Fruit fly (Drosophila melanogaster) whole organism, embryonic: Measurements from ENCODE around the gene Syn1.
A peak's percentile ranks its signal among the peaks of the same experiment; 100 is the strongest.

Experiments
- Asciz ChIP-seq: fragments of 200-800 bp; sonication (Bioruptor generic); optimal IDR thresholded peaks from 2 replicates; lab custom pipeline; 2017; ENCODE audit warnings: missing biosample characterization, mild to moderate bottlenecking, missing genetic modification characterization, missing genetic modification reagents
- Awh ChIP-seq: fragments of 200-800 bp; sonication (Bioruptor generic); IDR thresholded peaks from 2 replicates; pipeline ENCODE4, ENCODE4 v1.3.6; 2022; ENCODE audit warnings: missing biosample characterization, missing genetic modification characterization
- BEAF-32 ChIP-seq: fragments of 200-800 bp; sonication (Bioruptor generic); optimal IDR thresholded peaks from 3 replicates; lab custom pipeline; 2017; ENCODE audit warnings: missing biosample characterization, missing genetic modification characterization, mild to moderate bottlenecking, moderate library complexity, missing genetic modification reagents
- CG10267 ChIP-seq: fragments of 200-800 bp; sonication (Bioruptor generic); optimal IDR thresholded peaks from 2 replicates; lab custom pipeline; 2018; ENCODE audit warnings: missing biosample characterization, mild to moderate bottlenecking, missing genetic modification characterization, moderate library complexity
- CG10274 ChIP-seq: fragments of 200-800 bp; sonication (Bioruptor generic); optimal IDR thresholded peaks from 3 replicates; lab custom pipeline; 2017; ENCODE audit warnings: missing biosample characterization, mild to moderate bottlenecking, missing genetic modification characterization
- CG10462 ChIP-seq: fragments of 200-800 bp; sonication (Bioruptor generic); optimal IDR thresholded peaks from 2 replicates; lab custom pipeline; 2016; ENCODE audit warnings: missing biosample characterization, missing genetic modification characterization
- CG11504 ChIP-seq: fragments of 200-800 bp; sonication (Bioruptor generic); optimal IDR thresholded peaks from 3 replicates; lab custom pipeline; 2019; ENCODE audit warnings: missing biosample characterization, mild to moderate bottlenecking, missing genetic modification characterization, moderate library complexity
- CG12659 ChIP-seq: fragments of 200-800 bp; sonication (Bioruptor generic); optimal IDR thresholded peaks from 3 replicates; lab custom pipeline; 2017; ENCODE audit warnings: mild to moderate bottlenecking, missing biosample characterization, missing genetic modification reagents, missing genetic modification characterization
- CG12942 ChIP-seq: fragments of 200-800 bp; sonication (Bioruptor generic); optimal IDR thresholded peaks from 3 replicates; lab custom pipeline; 2016; ENCODE audit warnings: missing biosample characterization, missing genetic modification characterization
- CG13296 ChIP-seq: fragments of 200-800 bp; sonication (Bioruptor generic); optimal IDR thresholded peaks from 3 replicates; lab custom pipeline; 2018; ENCODE audit warnings: missing biosample characterization, mild to moderate bottlenecking, missing genetic modification characterization
- CG14710 ChIP-seq: fragments of 200-800 bp; sonication (Bioruptor generic); optimal IDR thresholded peaks from 3 replicates; lab custom pipeline; 2019; ENCODE audit warnings: missing biosample characterization, mild to moderate bottlenecking, missing genetic modification characterization, moderate library complexity
- CG15696 ChIP-seq: fragments of 200-800 bp; sonication (Bioruptor generic); optimal IDR thresholded peaks from 2 replicates; lab custom pipeline; 2019; ENCODE audit warnings: missing biosample characterization, mild to moderate bottlenecking, missing genetic modification characterization, moderate library complexity
- CG17328 ChIP-seq: fragments of 200-800 bp; sonication (Bioruptor generic); IDR thresholded peaks from 2 replicates; pipeline ENCODE4 v1.3.6; 2022; ENCODE audit warnings: missing biosample characterization, missing genetic modification characterization
- CG18764 ChIP-seq: fragments of 200-800 bp; sonication (Bioruptor generic); optimal IDR thresholded peaks from 3 replicates; lab custom pipeline; 2016; ENCODE audit warnings: missing biosample characterization, missing genetic modification characterization
- CG2129 ChIP-seq: fragments of 200-800 bp; sonication (Bioruptor generic); IDR thresholded peaks from 2 replicates; pipeline ENCODE4 v1.3.6; 2022; ENCODE audit warnings: missing biosample characterization, missing genetic modification characterization; ENCODE audit not compliant: partially characterized antibody
- CG3407 ChIP-seq: fragments of 200-800 bp; sonication (Bioruptor generic); optimal IDR thresholded peaks from 2 replicates; lab custom pipeline; 2018; ENCODE audit warnings: missing biosample characterization, mild to moderate bottlenecking, missing genetic modification characterization
- CG6272 ChIP-seq: fragments of 200-800 bp; sonication (Bioruptor generic); IDR thresholded peaks from 2 replicates; pipeline ENCODE4 v1.3.6; 2022; ENCODE audit warnings: missing biosample characterization, missing genetic modification characterization
- CG7556 ChIP-seq: fragments of 200-800 bp; sonication (Bioruptor generic); optimal IDR thresholded peaks from 2 replicates; lab custom pipeline; 2017; ENCODE audit warnings: missing biosample characterization, mild to moderate bottlenecking, missing genetic modification characterization
- CTCF ChIP-seq: fragments of 200-800 bp; sonication (Bioruptor generic); optimal IDR thresholded peaks from 2 replicates; lab custom pipeline; 2017; ENCODE audit warnings: missing biosample characterization, mild to moderate bottlenecking, missing genetic modification characterization, moderate library complexity
- Chrac-16 ChIP-seq: fragments of 200-800 bp; sonication (Bioruptor generic); optimal IDR thresholded peaks from 3 replicates; lab custom pipeline; 2016; ENCODE audit warnings: missing biosample characterization, missing genetic modification characterization
- CoRest ChIP-seq: fragments of 200-800 bp; sonication (Bioruptor generic); optimal IDR thresholded peaks from 3 replicates; lab custom pipeline; 2018; ENCODE audit warnings: missing biosample characterization, mild to moderate bottlenecking, missing genetic modification characterization, moderate library complexity
- D19A ChIP-seq: fragments of 200-800 bp; optimal IDR thresholded peaks from 3 replicates; lab custom pipeline; 2019; ENCODE audit warnings: missing biosample characterization, mild to moderate bottlenecking, missing genetic modification characterization, moderate library complexity
- Fer2 ChIP-seq: fragments of 200-800 bp; sonication (Bioruptor generic); optimal IDR thresholded peaks from 2 replicates; lab custom pipeline; 2018; ENCODE audit warnings: missing biosample characterization, mild to moderate bottlenecking, missing genetic modification characterization, moderate library complexity
- Hsf ChIP-seq: fragments of 200-800 bp; sonication (Bioruptor generic); optimal IDR thresholded peaks from 3 replicates; lab custom pipeline; 2016; ENCODE audit warnings: missing biosample characterization, missing genetic modification characterization
- Side ChIP-seq: fragments of 200-800 bp; sonication (Bioruptor generic); optimal IDR thresholded peaks from 2 replicates; lab custom pipeline; 2016; ENCODE audit warnings: missing biosample characterization, missing genetic modification characterization
- Sin3A ChIP-seq: fragments of >200 bp; optimal IDR thresholded peaks from 2 replicates; lab custom pipeline; 2018
- Xrp1 ChIP-seq: fragments of 200-800 bp; sonication (Bioruptor generic); IDR thresholded peaks from 2 replicates; pipeline ENCODE4 v1.3.6; 2022; ENCODE audit warnings: missing biosample characterization, missing genetic modification characterization
- abd-A ChIP-seq: fragments of 200-800 bp; sonication (Bioruptor generic); optimal IDR thresholded peaks from 3 replicates; lab custom pipeline; 2019; ENCODE audit warnings: missing biosample characterization, mild to moderate bottlenecking, missing genetic modification characterization, moderate library complexity
- amos ChIP-seq: fragments of 200-800 bp; sonication (Bioruptor generic); IDR thresholded peaks from 2 replicates; pipeline ENCODE4 v1.3.6; 2022; ENCODE audit warnings: missing biosample characterization, missing genetic modification characterization; ENCODE audit not compliant: partially characterized antibody
- bbx ChIP-seq: fragments of 200-800 bp; sonication (Bioruptor generic); IDR thresholded peaks from 2 replicates; pipeline ENCODE4 v1.3.6; 2022; ENCODE audit warnings: missing biosample characterization, missing genetic modification characterization; ENCODE audit not compliant: partially characterized antibody
- bigmax ChIP-seq: fragments of 200-800 bp; sonication (Bioruptor generic); optimal IDR thresholded peaks from 2 replicates; lab custom pipeline; 2018; ENCODE audit warnings: missing biosample characterization, mild to moderate bottlenecking, missing genetic modification characterization
- chinmo ChIP-seq: fragments of 200-800 bp; sonication (Bioruptor generic); IDR thresholded peaks from 4 replicates; pipeline ENCODE4 v1.3.6; 2022; ENCODE audit warnings: missing biosample characterization, missing genetic modification characterization; ENCODE audit not compliant: partially characterized antibody
- croc ChIP-seq: fragments of 200-800 bp; sonication (Bioruptor generic); conservative IDR thresholded peaks from 3 replicates; pipeline ENCODE4 v1.3.6; 2022; ENCODE audit warnings: missing biosample characterization, missing genetic modification characterization
- dmrt11E ChIP-seq: fragments of 200-800 bp; sonication (Bioruptor generic); optimal IDR thresholded peaks from 3 replicates; lab custom pipeline; 2018; ENCODE audit warnings: missing biosample characterization, mild to moderate bottlenecking, missing genetic modification characterization, moderate library complexity
- eve ChIP-seq, 2 experiments: fragments of >200 bp; optimal IDR thresholded peaks; 2 replicates each; lab custom pipeline; 2017; ENCODE audit warnings: missing biosample characterization in 2 of 2, missing genetic modification characterization in 2 of 2
- exex ChIP-seq: fragments of 200-800 bp; sonication (Bioruptor generic); optimal IDR thresholded peaks from 4 replicates; lab custom pipeline; 2018; ENCODE audit warnings: missing biosample characterization, mild to moderate bottlenecking, missing genetic modification characterization, moderate library complexity
- gce ChIP-seq: fragments of 200-800 bp; sonication (Bioruptor generic); IDR thresholded peaks from 3 replicates; pipeline ENCODE4 v1.3.6; 2022; ENCODE audit warnings: missing biosample characterization, missing genetic modification characterization
- gsb ChIP-seq: fragments of 200-800 bp; sonication (Bioruptor generic); IDR thresholded peaks from 2 replicates; pipeline ENCODE4 v1.3.6; 2022; ENCODE audit warnings: missing biosample characterization, missing genetic modification characterization
- kay ChIP-seq: fragments of 200-800 bp; sonication (Bioruptor generic); optimal IDR thresholded peaks from 2 replicates; lab custom pipeline; 2016; ENCODE audit warnings: missing biosample characterization, missing genetic modification characterization
- kni ChIP-seq: fragments of 200-800 bp; sonication (Bioruptor generic); optimal IDR thresholded peaks from 3 replicates; lab custom pipeline; 2017; ENCODE audit warnings: mild to moderate bottlenecking, missing biosample characterization, missing genetic modification reagents, missing genetic modification characterization
- mirr ChIP-seq: fragments of 200-800 bp; sonication (Bioruptor generic); optimal IDR thresholded peaks from 3 replicates; lab custom pipeline; 2018; ENCODE audit warnings: missing biosample characterization, mild to moderate bottlenecking, missing genetic modification characterization
- nau ChIP-seq: fragments of 200-800 bp; sonication (Bioruptor generic); optimal IDR thresholded peaks from 3 replicates; lab custom pipeline; 2017; ENCODE audit warnings: missing biosample characterization, mild to moderate bottlenecking, missing genetic modification characterization, missing genetic modification reagents
- sc ChIP-seq, 3 experiments: fragments of >200 bp in 2 of 3; fragments of 200-800 bp in 1 of 3; sonication (Bioruptor generic) in 1 of 3; optimal IDR thresholded peaks; 2 replicates in 2 of 3; 3 replicates in 1 of 3; lab custom pipeline; 2017; ENCODE audit warnings: mild to moderate bottlenecking in 1 of 3, missing biosample characterization in 1 of 3, missing genetic modification characterization in 1 of 3, missing genetic modification reagents in 1 of 3
- schlank ChIP-seq: fragments of 200-800 bp; sonication (Bioruptor generic); optimal IDR thresholded peaks from 2 replicates; lab custom pipeline; 2018; ENCODE audit warnings: missing biosample characterization, mild to moderate bottlenecking, missing genetic modification characterization
- sd ChIP-seq: fragments of 200-800 bp; sonication (Bioruptor generic); optimal IDR thresholded peaks from 3 replicates; lab custom pipeline; 2018; ENCODE audit warnings: missing biosample characterization, mild to moderate bottlenecking, missing genetic modification characterization, moderate library complexity
- sim ChIP-seq: fragments of 200-800 bp; sonication (Bioruptor generic); IDR thresholded peaks from 2 replicates; pipeline ENCODE4 v1.3.6; 2022; ENCODE audit warnings: missing biosample characterization, missing genetic modification characterization
- slbo ChIP-seq: fragments of 200-800 bp; sonication (Bioruptor generic); IDR thresholded peaks from 2 replicates; pipeline ENCODE4 v1.3.6; 2022; ENCODE audit warnings: missing biosample characterization, missing genetic modification characterization
- tgo ChIP-seq: fragments of 200-800 bp; sonication (Bioruptor generic); IDR thresholded peaks from 3 replicates; pipeline ENCODE4 v1.3.6; 2022; ENCODE audit warnings: missing biosample characterization, missing genetic modification characterization
- tx ChIP-seq: fragments of 200-800 bp; sonication (Bioruptor generic); optimal IDR thresholded peaks from 2 replicates; lab custom pipeline; 2016; ENCODE audit warnings: missing biosample characterization, missing genetic modification characterization
- wek ChIP-seq: fragments of 200-800 bp; sonication (Bioruptor generic); optimal IDR thresholded peaks from 3 replicates; lab custom pipeline; 2018; ENCODE audit warnings: missing biosample characterization, mild to moderate bottlenecking, missing genetic modification characterization, moderate library complexity

The Syn1 gene

DNA sequence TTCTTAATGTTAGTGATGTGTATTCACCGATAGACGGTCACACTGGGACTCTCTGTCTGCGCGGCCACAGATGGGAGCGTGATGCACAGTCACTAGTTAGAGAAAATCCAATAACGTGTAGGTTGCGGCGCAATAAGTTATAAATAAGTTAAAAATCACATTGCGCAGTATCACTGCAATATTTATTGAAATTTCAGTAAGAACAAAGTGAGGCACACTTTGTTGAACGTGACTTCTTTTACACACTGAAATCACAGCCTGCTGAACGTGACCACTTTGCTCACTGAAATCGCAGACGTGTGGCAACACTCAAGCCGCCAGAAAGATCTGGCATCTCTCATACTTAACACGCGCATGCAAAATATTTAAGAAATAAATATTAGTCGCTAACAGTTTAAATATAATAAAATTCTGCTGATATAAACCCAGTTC lies 41.7 kb downstream of the Syn1 start, which contains the start of the genes CG11247 and Polr2H (continued):
- TF ChIP-seq CoRest (peak; percentile 93), Asciz (GFP tag; lab: Kevin White, UChicago) (no peak), Fer2 (tag; lab: Kevin White, UChicago) (peak; percentile 78), CG14710 (peak; percentile 97), CG10274 (GFP tag; lab: Kevin White, UChicago) (peak; percentile 54), CG12659 (peak; percentile 91), kni (GFP tag; lab: Kevin White, UChicago) (no peak), CG6272 (GFP tag; lab: Robert Waterston, UW) (peak; percentile 95), kay (GFP tag; lab: Kevin White, UChicago) (peak; percentile 72), CG13296 (GFP tag; lab: Kevin White, UChicago) (peak; percentile 60), sim (GFP tag; lab: Robert Waterston, UW) (peak; percentile 70), chinmo (GFP tag; lab: Robert Waterston, UW) (no peak), CG10462 (peak; percentile 83), Hsf (GFP tag; lab: Kevin White, UChicago) (peak; percentile 97), sc (optimal IDR thresholded peaks at IDR 0.05; lab: Kevin White, UChicago) (no peak), sc (GFP tag; optimal IDR thresholded peaks at IDR 0.05; lab: Kevin White, UChicago) (peak; percentile 53), CG10267 (tag; lab: Kevin White, UChicago) (peak; percentile 88), CG17328 (peak; percentile 86), CG12942 (GFP tag; lab: Kevin White, UChicago) (peak; percentile 94), BEAF-32 (GFP tag; lab: Kevin White, UChicago) (peak; percentile 93), slbo (peak; percentile 97), Chrac-16 (GFP tag; lab: Kevin White, UChicago) (peak; percentile 95), CG15696 (tag; lab: Kevin White, UChicago) (peak; percentile 88), D19A (tag; lab: Kevin White, UChicago) (peak; percentile 58), abd-A (tag; lab: Kevin White, UChicago) (no peak), gce (GFP tag; lab: Robert Waterston, UW) (no peak; the same call in 2 of the 3 replicates), tx (GFP tag; lab: Kevin White, UChicago) (peak; percentile 96), bbx (GFP tag; lab: Robert Waterston, UW) (peak; percentile 42; the same call in 1 of the 2 replicates), CTCF (no peak), Side (GFP tag; lab: Kevin White, UChicago) (peak; percentile 93), amos (GFP tag; lab: Robert Waterston, UW) (peak; percentile 72), nau (GFP tag; lab: Kevin White, UChicago) (peak; percentile 59), CG11504 (tag; lab: Kevin White, UChicago) (peak; percentile 85), Awh (GFP tag; lab: Robert Waterston, UW) (peak; percentile 38; the same call in 1 of the 2 replicates), croc (GFP tag; lab: Robert Waterston, UW) (peak; percentile 90), Sin3A (lab: Kevin White, UChicago) (peak; percentile 100), exex (tag; lab: Kevin White, UChicago) (no peak), wek (peak; percentile 49), CG18764 (GFP tag; lab: Kevin White, UChicago) (peak; percentile 88), tgo (GFP tag; lab: Robert Waterston, UW) (peak; percentile 92), sd (tag; lab: Kevin White, UChicago) (no peak), CG7556 (GFP tag; lab: Kevin White, UChicago) (peak; percentile 66), gsb (GFP tag; lab: Robert Waterston, UW) (peak; percentile 71; the same call in 1 of the 2 replicates), CG2129 (GFP tag; lab: Robert Waterston, UW) (peak; percentile 59), CG3407 (GFP tag; lab: Kevin White, UChicago) (peak; percentile 50), eve (GFP tag; optimal IDR thresholded peaks at IDR 0.05; lab: Kevin White, UChicago) (peak in 1 of 2 experiments; percentile 77), dmrt11E (tag; lab: Kevin White, UChicago) (peak; percentile 89), mirr (GFP tag; lab: Kevin White, UChicago) (peak; percentile 47), Xrp1 (GFP tag; lab: Robert Waterston, UW) (peak; percentile 89), bigmax (GFP tag; lab: Kevin White, UChicago) (no peak), schlank (tag; lab: Kevin White, UChicago) (peak; percentile 54)
